Fruit fly (Drosophila melanogaster): ENCODE data around the gene CG43673.

The CG43673 gene

dm6 chrX:15746682-15747196 lies 32.2 kb upstream of the CG43673 start (continued):
- TF ChIP-seq hkb (optimal IDR thresholded peaks at IDR 0.05) (no peak), hkb (GFP tag; IDR thresholded peaks at IDR 0.05) (no peak), Taf1 (GFP tag; IDR thresholded peaks at IDR 0.05) (no peak), CG15073 (GFP tag; optimal IDR thresholded peaks at IDR 0.05) (no peak), CG12236 (GFP tag; optimal IDR thresholded peaks at IDR 0.05) (no peak), Hsf (GFP tag; optimal IDR thresholded peaks at IDR 0.05) (no peak), CG14441 (GFP tag; IDR thresholded peaks at IDR 0.05) (no peak), NC2α (GFP tag; optimal IDR thresholded peaks at IDR 0.05) (no peak), dm (GFP tag; optimal IDR thresholded peaks at IDR 0.05) (peak; percentile 42), Dfd (GFP tag; optimal IDR thresholded peaks at IDR 0.05) (no peak), ap (GFP tag; IDR thresholded peaks at IDR 0.05) (no peak), pum (GFP tag; optimal IDR thresholded peaks at IDR 0.05) (no peak), klu (GFP tag; IDR thresholded peaks at IDR 0.05) (no peak), CG12769 (tag; optimal IDR thresholded peaks at IDR 0.05) (no peak), ase (GFP tag; IDR thresholded peaks at IDR 0.05) (no peak), yki (optimal IDR thresholded peaks at IDR 0.05) (no peak), CG18476 (GFP tag; optimal IDR thresholded peaks at IDR 0.05) (no peak), lola (GFP tag; optimal IDR thresholded peaks at IDR 0.05) (no peak), otp (GFP tag; IDR thresholded peaks at IDR 0.05) (no peak), chm (GFP tag; IDR thresholded peaks at IDR 0.05) (no peak), CG34422 (GFP tag; IDR thresholded peaks at IDR 0.05) (peak; percentile 50; the same call in 1 of the 3 replicates), crc (GFP tag; optimal IDR thresholded peaks at IDR 0.05) (no peak), mirr (GFP tag; optimal IDR thresholded peaks at IDR 0.05) (no peak), CG33213 (GFP tag; optimal IDR thresholded peaks at IDR 0.05) (no peak), ssp (GFP tag; IDR thresholded peaks at IDR 0.05) (no peak), tin (GFP tag; optimal IDR thresholded peaks at IDR 0.05) (no peak), YL-1 (GFP tag; optimal IDR thresholded peaks at IDR 0.05) (peak; percentile 49), Hr51 (GFP tag; optimal IDR thresholded peaks at IDR 0.05) (no peak), CG32772 (GFP tag; IDR thresholded peaks at IDR 0.05) (no peak), Opbp (GFP tag; IDR thresholded peaks at IDR 0.05; ENCODE audit: partially characterized antibody) (peak; percentile 19; the same call in 1 of the 3 replicates), unpg (GFP tag; optimal IDR thresholded peaks at IDR 0.05) (no peak), Nf-YC (tag; optimal IDR thresholded peaks at IDR 0.05) (no peak), CG8281 (tag; optimal IDR thresholded peaks at IDR 0.05) (no peak), bigmax (GFP tag; optimal IDR thresholded peaks at IDR 0.05) (peak; percentile 96), CG10431 (GFP tag; optimal IDR thresholded peaks at IDR 0.05) (no peak), CG8359 (GFP tag; optimal IDR thresholded peaks at IDR 0.05; ENCODE audit: borderline replicate concordance) (no peak), crp (GFP tag; optimal IDR thresholded peaks at IDR 0.05) (no peak), Ptx1 (GFP tag; IDR thresholded peaks at IDR 0.05) (no peak), CG32532 (GFP tag; IDR thresholded peaks at IDR 0.05) (no peak)

dm6 chrX:15748945-15749344 lies 30.0 kb upstream of the CG43673 start, which contains the start of gene Mvd:
Mvd (plus strand) TSS chrX:15749166.
- no peak for TF ChIP-seq caup (GFP tag; optimal IDR thresholded peaks at IDR 0.05; ENCODE audit: severe bottlenecking)
- peak; percentile 82 for TF ChIP-seq CG9797 (GFP tag; optimal IDR thresholded peaks at IDR 0.05)
- TF ChIP-seq nau (GFP tag; optimal IDR thresholded peaks at IDR 0.05), result no peak
- TF ChIP-seq cad (GFP tag; optimal IDR thresholded peaks at IDR 0.05), result no peak
- peak; percentile 39 for TF ChIP-seq Fer1 (GFP tag; optimal IDR thresholded peaks at IDR 0.05)
- peak; percentile 53 for TF ChIP-seq Sry-δ (GFP tag; optimal IDR thresholded peaks at IDR 0.05)
- TF ChIP-seq MBD-R2 (GFP tag; IDR thresholded peaks at IDR 0.05), result peak; percentile 78
- TF ChIP-seq CG17829 (tag; optimal IDR thresholded peaks at IDR 0.05), result peak; percentile 31
- no peak for TF ChIP-seq hbn (GFP tag; IDR thresholded peaks at IDR 0.05; ENCODE audit: partially characterized antibody)
- peak in 1 of 2 experiments; percentile 24 for TF ChIP-seq insv (GFP tag; optimal IDR thresholded peaks at IDR 0.05)
- no peak for TF ChIP-seq seq (GFP tag; IDR thresholded peaks at IDR 0.05)
- TF ChIP-seq gro (GFP tag; optimal IDR thresholded peaks at IDR 0.05), result peak; percentile 6
- TF ChIP-seq sug (tag; optimal IDR thresholded peaks at IDR 0.05), result peak; percentile 35
- TF ChIP-seq ara (GFP tag; IDR thresholded peaks at IDR 0.05), result no peak
- TF ChIP-seq amos (GFP tag; IDR thresholded peaks at IDR 0.05; ENCODE audit: partially characterized antibody), result peak; percentile 18; the same call in 1 of the 2 replicates
